Fruit fly (Drosophila melanogaster): Measurements from ENCODE around the gene CG33673.
A peak's percentile ranks its signal among the peaks of the same experiment; 100 is the strongest.

CG33673 gene

DNA sequence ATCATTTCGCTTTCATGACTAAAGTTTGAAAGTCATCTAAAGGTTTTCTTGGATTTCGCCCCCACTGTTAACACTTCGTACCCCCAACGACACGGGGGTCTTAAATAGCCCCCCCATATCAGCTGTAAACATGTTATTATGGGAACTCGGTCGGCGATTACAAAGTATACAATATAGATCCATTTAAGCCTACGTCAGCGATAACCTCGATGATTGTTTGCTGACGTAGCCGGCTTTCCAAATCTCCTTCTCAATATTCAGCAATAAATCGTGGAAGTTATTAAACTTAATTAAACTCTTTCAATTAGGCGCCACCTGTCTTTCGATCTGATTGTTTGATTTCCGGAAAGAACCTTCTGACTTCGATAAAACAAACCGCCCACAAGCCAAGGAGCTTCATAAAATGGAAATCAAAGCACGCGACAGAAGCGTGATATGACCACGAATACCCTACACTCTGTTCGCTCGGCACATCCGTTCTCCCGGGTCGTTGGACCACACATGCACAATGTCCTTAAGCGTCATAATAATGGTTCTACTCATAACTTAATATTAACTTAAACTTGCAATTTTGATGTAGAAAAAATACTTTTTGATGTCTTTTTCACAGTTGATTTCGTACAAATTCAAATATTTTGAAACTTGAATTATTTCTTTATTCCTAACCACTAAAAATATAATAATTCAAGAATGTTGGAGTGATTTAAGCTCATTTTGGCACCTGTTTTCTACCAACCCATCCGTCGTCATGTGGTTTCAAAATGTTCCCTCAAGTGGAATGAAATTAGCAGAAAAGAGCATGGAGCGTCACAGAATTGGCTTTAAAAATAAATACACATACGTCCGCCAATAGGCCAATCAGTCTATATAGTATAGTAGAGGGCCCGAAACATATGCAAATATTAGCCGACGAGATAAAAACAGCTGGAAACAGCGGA, 40.1 kb upstream of the CG33673 start (continued):
- TF ChIP-seq CG3995 (GFP tag; optimal IDR thresholded peaks at IDR 0.05) (no peak), Optix (GFP tag; IDR thresholded peaks at IDR 0.05) (no peak), grn (GFP tag; optimal IDR thresholded peaks at IDR 0.05) (peak; percentile 89), CG3847 (GFP tag; IDR thresholded peaks at IDR 0.05) (peak; percentile 64), ewg (GFP tag; optimal IDR thresholded peaks at IDR 0.05) (no peak), CG12299 (tag; optimal IDR thresholded peaks at IDR 0.05) (no peak), knrl (GFP tag; IDR thresholded peaks at IDR 0.05; ENCODE audit: partially characterized antibody) (no peak), CG12104 (GFP tag; optimal IDR thresholded peaks at IDR 0.05) (no peak), CG4404 (GFP tag; IDR thresholded peaks at IDR 0.05) (no peak; the same call in 1 of the 2 replicates)

DNA sequence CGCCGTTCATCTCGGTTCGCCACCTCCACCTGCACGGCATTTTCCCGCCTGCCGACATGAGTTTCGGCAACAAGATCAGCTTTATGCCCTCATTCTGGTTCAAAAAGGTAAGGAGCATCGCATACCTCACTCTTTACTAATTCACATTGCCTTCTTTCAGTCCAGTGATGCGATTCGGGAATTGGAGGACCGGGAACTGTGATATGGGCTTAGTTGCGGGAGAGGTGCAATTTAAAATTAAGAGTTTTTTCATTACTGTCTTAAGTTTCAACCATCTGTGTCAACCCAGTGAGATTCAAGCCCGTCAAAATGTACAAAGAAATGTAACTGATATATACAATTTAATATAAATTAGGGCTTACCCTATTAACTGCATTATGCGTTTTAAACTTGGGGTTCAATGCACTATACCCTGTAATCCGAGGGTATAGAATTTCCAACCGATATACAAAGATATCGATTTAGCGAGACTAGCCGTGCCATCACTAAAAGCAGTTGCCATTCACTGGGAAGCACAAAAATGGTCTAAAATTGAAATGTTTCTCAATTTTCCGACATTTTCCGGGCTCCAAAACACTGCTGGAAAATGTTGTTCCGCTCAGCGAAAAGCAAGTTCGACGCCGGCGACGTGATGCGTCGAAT, 35.3 kb upstream of the CG33673 start, which contains the start of gene CG7289:
CG7289 (plus strand) TSS at position 492 of the 642 bp plus-strand sequence.
- peak; percentile 42 for TF ChIP-seq Med (GFP tag)
- no peak for TF ChIP-seq toy (GFP tag; IDR thresholded peaks at IDR 0.05)
- no peak for TF ChIP-seq CG13296 (GFP tag; optimal IDR thresholded peaks at IDR 0.05)
- TF ChIP-seq CG12155 (GFP tag; optimal IDR thresholded peaks at IDR 0.05): peak; percentile 5
- no peak for TF ChIP-seq zfh1 (GFP tag; IDR thresholded peaks at IDR 0.05)
- no peak for TF ChIP-seq CG11723 (GFP tag; optimal IDR thresholded peaks at IDR 0.05)
- TF ChIP-seq CG10543 (GFP tag; optimal IDR thresholded peaks at IDR 0.05): no peak
- TF ChIP-seq CG12236 (GFP tag; optimal IDR thresholded peaks at IDR 0.05): no peak
- no peak for TF ChIP-seq zen (tag; optimal IDR thresholded peaks at IDR 0.05)
- TF ChIP-seq CG14860 (GFP tag; IDR thresholded peaks at IDR 0.05; ENCODE audit: partially characterized antibody): peak; percentile 55; the same call in 2 of the 3 replicates
- no peak for TF ChIP-seq CG17912 (GFP tag; optimal IDR thresholded peaks at IDR 0.05)
- TF ChIP-seq Deaf1 (tag; optimal IDR thresholded peaks at IDR 0.05): no peak
- peak; percentile 77 for TF ChIP-seq MBD-R2 (GFP tag; IDR thresholded peaks at IDR 0.05)
- TF ChIP-seq knrl (GFP tag; IDR thresholded peaks at IDR 0.05; ENCODE audit: partially characterized antibody): peak; percentile 54; the same call in 2 of the 3 replicates
- no peak for TF ChIP-seq crc (GFP tag; optimal IDR thresholded peaks at IDR 0.05)
- no peak for TF ChIP-seq sc (optimal IDR thresholded peaks at IDR 0.05)
- no peak for TF ChIP-seq sc (GFP tag; optimal IDR thresholded peaks at IDR 0.05)
- TF ChIP-seq slbo (GFP tag; IDR thresholded peaks at IDR 0.05): peak; percentile 40; the same call in 1 of the 2 replicates
- TF ChIP-seq GATAe (GFP tag; conservative IDR thresholded peaks at IDR 0.05): no peak
- no peak for TF ChIP-seq E2f1 (GFP tag; IDR thresholded peaks at IDR 0.05)
- TF ChIP-seq CG1603 (tag; optimal IDR thresholded peaks at IDR 0.05): peak; percentile 25
- TF ChIP-seq HLHmδ (GFP tag; optimal IDR thresholded peaks at IDR 0.05): no peak
- TF ChIP-seq CG10654 (GFP tag; optimal IDR thresholded peaks at IDR 0.05): no peak
- no peak for TF ChIP-seq CG15696 (tag; optimal IDR thresholded peaks at IDR 0.05)
- peak; percentile 19; the same call in 1 of the 2 replicates for TF ChIP-seq inv (GFP tag; IDR thresholded peaks at IDR 0.05; ENCODE audit: partially characterized antibody)
- TF ChIP-seq CG18476 (GFP tag; optimal IDR thresholded peaks at IDR 0.05): no peak
- TF ChIP-seq p53 (GFP tag; optimal IDR thresholded peaks at IDR 0.05): no peak
- no peak for TF ChIP-seq crp (GFP tag; optimal IDR thresholded peaks at IDR 0.05)
- peak; percentile 75 for TF ChIP-seq stwl (tag; optimal IDR thresholded peaks at IDR 0.05)
- no peak for TF ChIP-seq prd (optimal IDR thresholded peaks at IDR 0.05)
- TF ChIP-seq prd (GFP tag; IDR thresholded peaks at IDR 0.05): no peak
- no peak for TF ChIP-seq CG1832 (GFP tag; optimal IDR thresholded peaks at IDR 0.05)
- no peak for TF ChIP-seq Atf6 (GFP tag; IDR thresholded peaks at IDR 0.05)
- no peak for TF ChIP-seq luna (GFP tag; optimal IDR thresholded peaks at IDR 0.05)
- TF ChIP-seq trem (tag; optimal IDR thresholded peaks at IDR 0.05): peak; percentile 4
- no peak for TF ChIP-seq ERR (GFP tag; optimal IDR thresholded peaks at IDR 0.05)
- no peak for TF ChIP-seq CG7745 (tag; optimal IDR thresholded peaks at IDR 0.05)
- no peak for TF ChIP-seq chinmo (GFP tag; IDR thresholded peaks at IDR 0.05; ENCODE audit: partially characterized antibody)
- no peak for TF ChIP-seq CG3065 (GFP tag; optimal IDR thresholded peaks at IDR 0.05)
